Worm (Caenorhabditis elegans): ENCODE measurements around the gene K09G1.1.

DNA sequence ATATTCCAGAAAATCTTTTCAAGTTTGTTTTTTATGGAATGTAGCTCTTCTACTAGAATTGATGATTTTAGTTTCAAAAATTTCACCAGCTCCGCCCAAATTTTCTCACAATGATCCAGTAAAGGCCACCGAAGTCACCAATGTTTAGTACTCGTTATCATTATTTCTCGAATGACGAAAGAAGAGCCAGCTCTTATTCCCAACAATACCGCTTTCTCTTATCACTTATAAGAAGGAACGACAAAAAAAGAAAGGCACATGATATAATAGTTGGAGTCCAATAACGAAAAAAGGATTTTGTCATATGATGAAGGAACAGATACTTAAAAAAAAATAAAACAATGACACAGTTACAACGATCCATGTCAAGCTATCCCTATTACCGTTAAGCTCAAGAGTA, 12.3 kb upstream of the K09G1.1 start:
- no peak for TF ChIP-seq lsy-2 (tag; optimal IDR thresholded peaks at IDR 0.05)
- no peak for TF ChIP-seq nhr-77 (tag; optimal IDR thresholded peaks at IDR 0.05)
- TF ChIP-seq sem-4 (tag; optimal IDR thresholded peaks at IDR 0.05), result no peak
- no peak for TF ChIP-seq unc-62 (GFP tag; optimal IDR thresholded peaks at IDR 0.05)
- TF ChIP-seq ztf-11 (tag; optimal IDR thresholded peaks at IDR 0.05), result no peak
- TF ChIP-seq elt-3 (tag; optimal IDR thresholded peaks at IDR 0.05), result no peak
- TF ChIP-seq dmd-4 (tag; optimal IDR thresholded peaks at IDR 0.05), result no peak
- TF ChIP-seq lin-13 (GFP tag; optimal IDR thresholded peaks at IDR 0.05), result no peak
- TF ChIP-seq elt-1 (tag; optimal IDR thresholded peaks at IDR 0.05), result no peak
- TF ChIP-seq nhr-6 (tag; optimal IDR thresholded peaks at IDR 0.05), result no peak
- TF ChIP-seq mab-5 (tag; optimal IDR thresholded peaks at IDR 0.05), result no peak
- TF ChIP-seq ceh-82 (tag; optimal IDR thresholded peaks at IDR 0.05), result no peak
- TF ChIP-seq nhr-237 (tag; optimal IDR thresholded peaks at IDR 0.05), result no peak

Measured in whole organism, L2 larva.